Fruit fly (Drosophila melanogaster): ENCODE data around the gene CG45494.
"Not testable (repeated sequence)": the region's sequence is repeated elsewhere in the genome, so short reads cannot be mapped to it uniquely, and the experiment has no call there.

Gene CG45494

DNA sequence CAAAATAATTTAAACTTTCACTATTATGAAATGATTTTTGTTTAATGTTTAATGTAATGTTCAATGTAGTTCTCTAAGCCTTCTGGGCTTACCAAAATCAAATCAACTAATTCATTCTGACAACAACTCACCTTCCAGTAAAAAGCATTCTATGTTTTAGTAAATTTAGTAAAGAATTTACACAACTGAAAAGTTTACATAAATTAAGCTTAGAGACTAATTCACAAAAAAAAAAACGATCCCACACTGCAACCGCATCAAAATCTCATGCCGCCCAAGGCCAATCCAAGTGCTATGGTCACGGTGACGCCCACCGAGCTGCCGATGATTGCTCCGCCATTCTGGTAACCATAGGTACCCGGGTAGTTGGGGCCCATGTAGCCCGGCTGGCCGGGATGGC lies 14.5 kb downstream of the CG45494 start, which contains the start of gene CG45491:
Gene CG45491, minus strand, starts transcription at position 101 of the 400 bp plus-strand sequence.
- not testable (repeated sequence) for TF ChIP-seq dac, fd59A, CG6854 (GFP tag; optimal IDR thresholded peaks at IDR 0.05)

dm6 chrX:19934194-19934593 lies 19.2 kb downstream of the CG45494 start, which contains the start of gene CG45490:
Gene CG45490, minus strand, starts transcription at chrX:19934294.
- not testable (repeated sequence) for TF ChIP-seq fd59A, Sox102F, Hr4 (GFP tag; optimal IDR thresholded peaks at IDR 0.05)

DNA sequence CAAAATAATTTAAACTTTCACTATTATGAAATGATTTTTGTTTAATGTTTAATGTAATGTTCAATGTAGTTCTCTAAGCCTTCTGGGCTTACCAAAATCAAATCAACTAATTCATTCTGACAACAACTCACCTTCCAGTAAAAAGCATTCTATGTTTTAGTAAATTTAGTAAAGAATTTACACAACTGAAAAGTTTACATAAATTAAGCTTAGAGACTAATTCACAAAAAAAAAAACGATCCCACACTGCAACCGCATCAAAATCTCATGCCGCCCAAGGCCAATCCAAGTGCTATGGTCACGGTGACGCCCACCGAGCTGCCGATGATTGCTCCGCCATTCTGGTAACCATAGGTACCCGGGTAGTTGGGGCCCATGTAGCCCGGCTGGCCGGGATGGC lies 24.3 kb downstream of the CG45494 start, which contains the start of gene CG45489:
Gene CG45489, minus strand, starts transcription at position 101 of the 400 bp plus-strand sequence.
- TF ChIP-seq CG32006, CG6276, CG8319 (GFP tag; optimal IDR thresholded peaks at IDR 0.05): not testable (repeated sequence)

- not testable (repeated sequence) for TF ChIP-seq acj6 (GFP tag; optimal IDR thresholded peaks at IDR 0.05); pdm3 (GFP tag; optimal IDR thresholded peaks at IDR 0.05); CG16779 (tag; optimal IDR thresholded peaks at IDR 0.05)
Observed at dm6 chrX:19920335-19920734, 33.1 kb downstream of the CG45494 start, which contains the start of gene CG45488. Gene CG45488, minus strand, starts transcription at chrX:19920435.

DNA sequence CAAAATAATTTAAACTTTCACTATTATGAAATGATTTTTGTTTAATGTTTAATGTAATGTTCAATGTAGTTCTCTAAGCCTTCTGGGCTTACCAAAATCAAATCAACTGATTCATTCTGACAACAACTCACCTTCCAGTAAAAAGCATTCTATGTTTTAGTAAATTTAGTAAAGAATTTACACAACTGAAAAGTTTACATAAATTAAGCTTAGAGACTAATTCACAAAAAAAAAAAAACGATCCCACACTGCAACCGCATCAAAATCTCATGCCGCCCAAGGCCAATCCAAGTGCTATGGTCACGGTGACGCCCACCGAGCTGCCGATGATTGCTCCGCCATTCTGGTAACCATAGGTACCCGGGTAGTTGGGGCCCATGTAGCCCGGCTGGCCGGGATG lies 38.2 kb downstream of the CG45494 start, which contains the start of gene CG45487:
Gene CG45487, minus strand, starts transcription at position 101 of the 400 bp plus-strand sequence.
- TF ChIP-seq CG8319 (GFP tag; optimal IDR thresholded peaks at IDR 0.05); CG11294 (GFP tag; IDR thresholded peaks at IDR 0.05); Met (GFP tag; optimal IDR thresholded peaks at IDR 0.05): not testable (repeated sequence)

- not testable (repeated sequence) for TF ChIP-seq Lpt (GFP tag; optimal IDR thresholded peaks at IDR 0.05); CG10631 (GFP tag; optimal IDR thresholded peaks at IDR 0.05); CG15336 (GFP tag; IDR thresholded peaks at IDR 0.05)
Observed at dm6 chrX:19910017-19910416, 43.4 kb downstream of the CG45494 start, which contains the start of gene CG45486. Gene CG45486, minus strand, starts transcription at chrX:19910117.

All from whole organism, prepupa.